Worm (Caenorhabditis elegans): Measurements from ENCODE around the gene syg-2.

DNA sequence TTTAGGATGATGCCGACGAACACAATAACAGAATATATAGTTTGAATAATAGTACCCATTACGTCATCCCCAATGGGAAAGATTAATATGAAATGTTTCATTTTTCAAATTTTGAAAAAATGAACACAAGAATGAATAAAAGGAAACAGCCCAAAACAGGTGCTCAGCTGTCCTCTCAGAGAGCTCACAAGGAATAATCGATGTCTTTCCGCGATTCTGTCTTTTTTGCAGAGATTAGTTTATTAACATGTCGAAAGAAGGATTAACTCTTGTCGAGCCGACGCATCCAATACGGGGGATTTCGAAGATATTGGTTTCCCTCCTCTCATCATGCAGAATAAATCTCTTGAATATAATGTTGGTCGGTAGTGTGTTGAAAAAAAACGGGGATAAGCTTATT lies 26.0 kb upstream of the syg-2 start, which contains the start of gene F54E4.2:
- TF ChIP-seq nhr-25 (tag; optimal IDR thresholded peaks at IDR 0.05; ENCODE audit: borderline replicate concordance, insufficient read depth), result no peak
- TF ChIP-seq nhr-11 (tag; optimal IDR thresholded peaks at IDR 0.05), result no peak
- TF ChIP-seq Y105C5A.15 (GFP tag; IDR thresholded peaks at IDR 0.05), result no peak
- no peak for TF ChIP-seq aly-2 (tag; optimal IDR thresholded peaks at IDR 0.05)
- TF ChIP-seq lin-13 (GFP tag; optimal IDR thresholded peaks at IDR 0.05), result no peak
- TF ChIP-seq pqm-1 (tag; optimal IDR thresholded peaks at IDR 0.05), result no peak
- TF ChIP-seq nhr-28 (tag; optimal IDR thresholded peaks at IDR 0.05), result no peak
- no peak for TF ChIP-seq jun-1 (tag; optimal IDR thresholded peaks at IDR 0.05)
- TF ChIP-seq cey-2 (tag; optimal IDR thresholded peaks at IDR 0.05; ENCODE audit: borderline replicate concordance, insufficient read depth), result no peak
- no peak for TF ChIP-seq unc-130 (GFP tag; optimal IDR thresholded peaks at IDR 0.05)
- TF ChIP-seq R02D3.7 (tag; optimal IDR thresholded peaks at IDR 0.05), result no peak
- no peak for TF ChIP-seq ama-1 (optimal IDR thresholded peaks at IDR 0.05)
- no peak for TF ChIP-seq madf-5 (GFP tag; IDR thresholded peaks at IDR 0.05)

Measured in whole organism, L4 larva.